Worm (Caenorhabditis elegans) whole organism, L3 larva: ENCODE measurements around the gene T16G12.4.

Experiments
- R02D3.7 ChIP-seq: fragments of 150-350 bp; optimal IDR thresholded peaks from 2 replicates; lab custom pipeline; 2014; ENCODE audit warnings: missing biosample characterization, missing genetic modification characterization
- ZK546.5 ChIP-seq: sonication (generic microtip); optimal IDR thresholded peaks from 2 replicates; lab custom pipeline; 2017; ENCODE audit warnings: missing biosample characterization, missing genetic modification characterization
- aly-2 ChIP-seq: fragments of 150-350 bp; optimal IDR thresholded peaks from 2 replicates; lab custom pipeline; 2014; ENCODE audit warnings: missing biosample characterization, missing genetic modification characterization
- ama-1 ChIP-seq: fragments of 150-350 bp; optimal IDR thresholded peaks from 2 replicates; lab custom pipeline; 2018
- ceh-28 ChIP-seq: fragments of 150-350 bp; optimal IDR thresholded peaks from 2 replicates; lab custom pipeline; 2014; ENCODE audit warnings: missing biosample characterization, missing genetic modification reagents, missing genetic modification characterization
- ceh-82 ChIP-seq: fragments of 150-350 bp; optimal IDR thresholded peaks from 2 replicates; lab custom pipeline; 2014; ENCODE audit warnings: missing biosample characterization, missing genetic modification characterization
- ceh-9 ChIP-seq: sonication (generic microtip); optimal IDR thresholded peaks from 2 replicates; lab custom pipeline; 2018; ENCODE audit warnings: missing biosample characterization, missing genetic modification characterization
- daf-12 ChIP-seq: fragments of 150-350 bp; optimal IDR thresholded peaks from 2 replicates; lab custom pipeline; 2014; ENCODE audit warnings: missing biosample characterization, missing genetic modification reagents, missing genetic modification characterization
- egl-27 ChIP-seq: sonication (generic microtip); optimal IDR thresholded peaks from 4 replicates; lab custom pipeline; 2017; ENCODE audit warnings: missing biosample characterization, missing genetic modification reagents, missing genetic modification characterization
- egl-5 ChIP-seq: fragments of 150-350 bp; optimal IDR thresholded peaks from 2 replicates; lab custom pipeline; 2017; ENCODE audit warnings: missing biosample characterization, missing genetic modification reagents, missing genetic modification characterization, inconsistent platforms
- elt-1 ChIP-seq: fragments of 150-350 bp; optimal IDR thresholded peaks from 2 replicates; lab custom pipeline; 2014; ENCODE audit warnings: missing biosample characterization, missing genetic modification characterization
- elt-2 ChIP-seq: sonication (generic microtip); optimal IDR thresholded peaks from 2 replicates; lab custom pipeline; 2016; ENCODE audit warnings: missing genetic modification reagents, mild to moderate bottlenecking, missing genetic modification characterization, missing compliant biosample characterization
- elt-3 ChIP-seq, 3 experiments: fragments of 150-350 bp in 1 of 3; sonication (generic microtip) in 2 of 3; optimal IDR thresholded peaks; 2 replicates in 2 of 3; 4 replicates in 1 of 3; lab custom pipeline; 2014 to 2017; ENCODE audit warnings: missing biosample characterization in 3 of 3, missing genetic modification characterization in 3 of 3
- fkh-10 ChIP-seq: sonication (generic microtip); optimal IDR thresholded peaks from 2 replicates; lab custom pipeline; 2017; ENCODE audit warnings: missing biosample characterization, missing genetic modification reagents, missing genetic modification characterization
- fkh-2 ChIP-seq: fragments of 150-350 bp; optimal IDR thresholded peaks from 2 replicates; lab custom pipeline; 2014; ENCODE audit warnings: missing biosample characterization, missing genetic modification reagents, missing genetic modification characterization
- fos-1 ChIP-seq: fragments of 150-350 bp; optimal IDR thresholded peaks from 2 replicates; lab custom pipeline; 2014; ENCODE audit warnings: missing biosample characterization, missing genetic modification characterization
- hmg-11 ChIP-seq: sonication (generic microtip); optimal IDR thresholded peaks from 2 replicates; lab custom pipeline; 2016; ENCODE audit warnings: missing genetic modification characterization, missing compliant biosample characterization
- jun-1 ChIP-seq: fragments of 150-350 bp; optimal IDR thresholded peaks from 2 replicates; lab custom pipeline; 2014; ENCODE audit warnings: missing biosample characterization, missing genetic modification reagents, missing genetic modification characterization
- lin-15B ChIP-seq: fragments of 150-350 bp; optimal IDR thresholded peaks from 2 replicates; lab custom pipeline; 2014; ENCODE audit warnings: missing biosample characterization, missing genetic modification characterization
- lsy-12 ChIP-seq: sonication (generic microtip); optimal IDR thresholded peaks from 2 replicates; lab custom pipeline; 2016; ENCODE audit warnings: mild to moderate bottlenecking, missing genetic modification characterization, missing compliant biosample characterization
- mdl-1 ChIP-seq: fragments of 150-350 bp; optimal IDR thresholded peaks from 2 replicates; lab custom pipeline; 2014; ENCODE audit warnings: missing biosample characterization, missing genetic modification characterization
- mml-1 ChIP-seq: fragments of 150-350 bp; sonication (generic microtip); optimal IDR thresholded peaks from 3 replicates; lab custom pipeline; 2014; ENCODE audit warnings: missing biosample characterization, missing genetic modification characterization
- nfya-1 ChIP-seq: sonication (generic microtip); optimal IDR thresholded peaks from 2 replicates; lab custom pipeline; 2017; ENCODE audit warnings: missing genetic modification characterization, mild to moderate bottlenecking, missing compliant biosample characterization, antibody characterized with exemption, moderate library complexity; ENCODE audit not compliant: insufficient read depth
- nhr-12 ChIP-seq: fragments of 150-350 bp; optimal IDR thresholded peaks from 2 replicates; lab custom pipeline; 2014; ENCODE audit warnings: missing biosample characterization, missing genetic modification characterization
- nhr-23 ChIP-seq: fragments of 150-350 bp; optimal IDR thresholded peaks from 2 replicates; lab custom pipeline; 2014; ENCODE audit warnings: missing biosample characterization, missing genetic modification reagents, missing genetic modification characterization
- nhr-237 ChIP-seq: fragments of 150-350 bp; optimal IDR thresholded peaks from 2 replicates; lab custom pipeline; 2014; ENCODE audit warnings: missing biosample characterization, missing genetic modification characterization
- nhr-25 ChIP-seq: sonication (generic microtip); optimal IDR thresholded peaks from 2 replicates; lab custom pipeline; 2017; ENCODE audit warnings: missing biosample characterization, missing genetic modification characterization
- nhr-28 ChIP-seq: fragments of 150-350 bp; optimal IDR thresholded peaks from 2 replicates; lab custom pipeline; 2014; ENCODE audit warnings: missing biosample characterization, missing genetic modification characterization
- nhr-43 ChIP-seq: sonication (generic microtip); optimal IDR thresholded peaks from 2 replicates; lab custom pipeline; 2016; ENCODE audit warnings: mild to moderate bottlenecking, missing genetic modification characterization, missing compliant biosample characterization; ENCODE audit not compliant: poor library complexity, severe bottlenecking
- nhr-76 ChIP-seq: fragments of 150-350 bp; sonication (generic microtip); optimal IDR thresholded peaks from 5 replicates; lab custom pipeline; 2014; ENCODE audit warnings: missing biosample characterization, missing genetic modification characterization
- pha-4 ChIP-seq: fragments of 150-350 bp; optimal IDR thresholded peaks from 2 replicates; lab custom pipeline; 2014; ENCODE audit warnings: missing biosample characterization, missing genetic modification reagents, missing genetic modification characterization
- pqm-1 ChIP-seq: fragments of 150-350 bp; optimal IDR thresholded peaks from 2 replicates; lab custom pipeline; 2017; ENCODE audit warnings: missing biosample characterization, missing genetic modification characterization, inconsistent platforms
- sea-2 ChIP-seq: fragments of 150-350 bp; sonication (generic microtip); optimal IDR thresholded peaks from 4 replicates; lab custom pipeline; 2014; ENCODE audit warnings: missing biosample characterization, missing genetic modification reagents, missing genetic modification characterization
- snpc-4 ChIP-seq: fragments of 150-350 bp; optimal IDR thresholded peaks from 2 replicates; lab custom pipeline; 2014; ENCODE audit warnings: missing biosample characterization, missing genetic modification characterization
- ztf-11 ChIP-seq: fragments of 150-350 bp; optimal IDR thresholded peaks from 2 replicates; lab custom pipeline; 2014; ENCODE audit warnings: missing biosample characterization, missing genetic modification characterization
- ztf-4 ChIP-seq: fragments of 150-350 bp; optimal IDR thresholded peaks from 2 replicates; lab custom pipeline; 2014; ENCODE audit warnings: missing biosample characterization, missing genetic modification characterization

T16G12.4 gene

DNA sequence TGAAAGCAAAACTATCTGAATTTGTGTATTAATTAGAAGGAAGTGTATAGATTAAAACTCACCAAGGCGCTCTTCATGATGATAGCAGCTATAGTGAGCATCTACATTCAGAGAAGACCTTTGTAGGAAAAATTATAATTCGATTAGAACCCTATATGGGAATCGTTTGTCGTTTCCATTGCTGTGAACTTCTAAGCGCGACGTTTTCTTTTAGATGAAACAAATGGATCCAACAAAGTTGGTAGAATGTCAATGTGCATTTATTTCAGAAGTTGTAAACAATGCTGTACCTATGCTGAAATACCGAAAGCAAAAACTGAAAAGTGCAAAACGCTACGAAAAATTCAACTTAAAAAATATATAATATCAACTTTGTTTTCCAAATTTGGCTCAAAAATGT lies 1.6 kb upstream of the T16G12.4 start, which contains the start of gene T16G12.10:
Gene T16G12.10 (minus strand): TSS at position 101 of the 400 bp plus-strand sequence.
- no peak for TF ChIP-seq pha-4 (tag; lab: Kevin White, UChicago)
- no peak for TF ChIP-seq daf-12 (tag; lab: Kevin White, UChicago)
- no peak for TF ChIP-seq nhr-23 (tag; lab: Kevin White, UChicago)
- no peak for TF ChIP-seq nhr-76 (tag; lab: Kevin White, UChicago)
- no peak for TF ChIP-seq sea-2 (GFP tag; lab: Kevin White, UChicago)
- TF ChIP-seq egl-27 (tag; lab: Kevin White, UChicago): no peak
- TF ChIP-seq fos-1 (tag; lab: Kevin White, UChicago): no peak
- TF ChIP-seq aly-2 (tag; lab: Kevin White, UChicago): no peak
- TF ChIP-seq fkh-2 (tag; lab: Kevin White, UChicago): no peak
- TF ChIP-seq ztf-11 (tag; lab: Kevin White, UChicago): no peak
- no peak for TF ChIP-seq nhr-237 (tag; lab: Kevin White, UChicago)
- no peak for TF ChIP-seq egl-5
- TF ChIP-seq jun-1: no peak
- no peak for TF ChIP-seq pqm-1 (tag; lab: Kevin White, UChicago)

DNA sequence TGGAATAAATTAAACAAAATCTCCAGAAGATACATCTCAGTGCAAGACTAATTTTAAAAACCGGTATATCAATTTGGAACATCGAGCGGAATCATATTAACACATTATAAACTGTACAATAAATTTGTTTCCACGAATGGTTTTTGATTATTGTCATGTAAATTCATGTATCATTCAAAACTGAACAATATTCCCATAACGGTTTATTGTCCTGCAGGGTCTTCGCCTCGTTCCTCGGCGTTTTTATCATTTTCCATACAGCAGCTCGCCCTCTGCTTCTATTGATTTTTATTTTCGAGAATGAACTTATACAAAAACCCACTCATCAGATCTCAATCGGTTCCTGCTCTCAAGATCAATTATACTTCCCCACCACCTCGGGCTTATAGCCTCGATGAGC lies 1.4 kb downstream of the T16G12.4 start, which contains the start of gene T16G12.8:
Gene T16G12.8 (plus strand): TSS at position 301 of the 400 bp plus-strand sequence.
- no peak for TF ChIP-seq ztf-4 (tag; lab: Kevin White, UChicago)
- TF ChIP-seq nhr-28 (tag; lab: Kevin White, UChicago): no peak
- no peak for TF ChIP-seq egl-27 (tag; lab: Kevin White, UChicago)
- TF ChIP-seq elt-3 (tag; optimal IDR thresholded peaks at IDR 0.05; lab: Kevin White, UChicago): no peak
- TF ChIP-seq ceh-9 (tag; lab: Kevin White, UChicago): no peak
- no peak for TF ChIP-seq elt-1 (tag; lab: Kevin White, UChicago)
- TF ChIP-seq nhr-12 (tag; lab: Kevin White, UChicago): no peak
- no peak for TF ChIP-seq mml-1 (tag; lab: Kevin White, UChicago)
- TF ChIP-seq R02D3.7: no peak
- TF ChIP-seq nhr-25 (tag; lab: Kevin White, UChicago): no peak
- no peak for TF ChIP-seq pqm-1 (tag; lab: Kevin White, UChicago)
- TF ChIP-seq daf-12 (tag; lab: Kevin White, UChicago): no peak
- no peak for TF ChIP-seq fkh-2 (tag; lab: Kevin White, UChicago)
- TF ChIP-seq fkh-10 (GFP tag; lab: Kevin White, UChicago): no peak
- TF ChIP-seq ama-1 (lab: Kevin White, UChicago): no peak
- TF ChIP-seq snpc-4 (tag; lab: Kevin White, UChicago): no peak

DNA sequence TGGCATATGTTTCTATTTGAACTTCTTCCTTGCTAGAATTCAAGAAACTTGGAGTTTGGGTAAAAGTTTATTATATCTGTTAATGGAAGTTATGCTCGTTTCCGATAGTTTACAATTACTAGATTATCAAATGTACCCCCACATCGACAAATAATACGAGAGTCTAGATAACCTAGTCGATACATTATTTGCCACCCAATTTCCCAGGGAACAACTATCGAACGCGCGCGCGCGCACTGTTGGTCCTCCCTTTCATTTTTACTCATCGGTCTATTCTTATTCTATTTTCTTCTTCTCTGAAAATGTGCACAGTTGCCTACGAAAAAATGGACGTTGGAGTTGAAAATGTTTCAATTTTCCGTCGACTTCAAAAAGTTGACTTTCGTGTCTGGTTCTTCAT lies 3.0 kb downstream of the T16G12.4 start, which contains the start of gene T16G12.13:
Gene T16G12.13 (plus strand): TSS at position 293 of the 400 bp plus-strand sequence.
- TF ChIP-seq ceh-82 (tag; lab: Kevin White, UChicago) (no peak), mml-1 (tag; lab: Kevin White, UChicago) (no peak), fkh-10 (GFP tag; lab: Kevin White, UChicago) (no peak), ceh-9 (tag; lab: Kevin White, UChicago) (no peak), ZK546.5 (tag; lab: Kevin White, UChicago) (no peak), elt-1 (tag; lab: Kevin White, UChicago) (no peak), ztf-11 (tag; lab: Kevin White, UChicago) (no peak), nfya-1 (tag; lab: Kevin White, UChicago) (no peak), mdl-1 (no peak), daf-12 (tag; lab: Kevin White, UChicago) (no peak), lsy-12 (tag; lab: Kevin White, UChicago) (no peak), nhr-12 (tag; lab: Kevin White, UChicago) (no peak), jun-1 (no peak), nhr-23 (tag; lab: Kevin White, UChicago) (no peak), fkh-2 (tag; lab: Kevin White, UChicago) (no peak), nhr-76 (tag; lab: Kevin White, UChicago) (no peak), elt-2 (no peak), R02D3.7 (no peak), nhr-237 (tag; lab: Kevin White, UChicago) (no peak), ceh-28 (tag; lab: Kevin White, UChicago) (no peak)

DNA sequence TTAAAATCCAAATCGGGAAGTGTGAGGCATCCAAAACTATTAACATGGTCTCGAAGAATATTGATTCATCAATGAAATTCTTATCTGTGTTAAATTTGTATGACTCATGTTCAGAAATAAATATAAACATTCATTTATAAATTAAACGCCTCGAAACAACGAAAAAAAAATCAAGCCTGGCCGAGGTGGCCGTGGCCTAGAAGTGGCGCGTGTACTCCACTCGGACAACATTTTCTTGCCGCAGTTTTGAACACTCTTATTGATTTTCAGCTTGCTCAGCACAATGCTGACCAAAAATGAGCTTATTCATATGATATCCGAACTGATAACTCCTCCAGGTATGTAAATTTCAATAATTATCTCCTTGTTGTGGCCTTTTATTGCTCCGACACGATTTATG lies 6.5 kb downstream of the T16G12.4 start, which contains the start of gene ekl-6:
Gene ekl-6 (plus strand): TSS at position 265 of the 400 bp plus-strand sequence.
- peak; percentile 22 for TF ChIP-seq lsy-12 (tag; lab: Kevin White, UChicago)
- peak; percentile 48 for TF ChIP-seq lin-15B (tag; lab: Kevin White, UChicago)
- no peak for TF ChIP-seq egl-5
- peak; percentile 12 for TF ChIP-seq snpc-4 (tag; lab: Kevin White, UChicago)
- no peak for TF ChIP-seq ceh-28 (tag; lab: Kevin White, UChicago)
- peak; percentile 65 for TF ChIP-seq hmg-11
- TF ChIP-seq sea-2 (GFP tag; lab: Kevin White, UChicago): no peak
- peak; percentile 79 for TF ChIP-seq nhr-43 (tag; lab: Kevin White, UChicago)
